Worm (Caenorhabditis elegans) whole organism, L4/young adult: ENCODE results near the gene srg-39.

ENCODE experiments used
- W03F9.2 ChIP-seq: fragments of 150-350 bp; optimal IDR thresholded peaks from 2 replicates; lab custom pipeline; 2014; ENCODE audit warnings: missing biosample characterization, missing genetic modification characterization
- him-1 ChIP-seq: sonication (generic microtip); optimal IDR thresholded peaks from 2 replicates; lab custom pipeline; 2016; ENCODE audit warnings: missing genotype, missing genetic modification reagents, missing genetic modification characterization, missing compliant biosample characterization

ce11 chrV:11119294-11119755 is 32.9 kb downstream of the srg-39 start, which contains the start of gene scb-1:
- TF ChIP-seq him-1 (tag; lab: Kevin White, UChicago) (no peak), W03F9.2 (tag; lab: Kevin White, UChicago) (no peak)
